Worm (Caenorhabditis elegans): Measurements from ENCODE around the gene C45G9.15.

DNA sequence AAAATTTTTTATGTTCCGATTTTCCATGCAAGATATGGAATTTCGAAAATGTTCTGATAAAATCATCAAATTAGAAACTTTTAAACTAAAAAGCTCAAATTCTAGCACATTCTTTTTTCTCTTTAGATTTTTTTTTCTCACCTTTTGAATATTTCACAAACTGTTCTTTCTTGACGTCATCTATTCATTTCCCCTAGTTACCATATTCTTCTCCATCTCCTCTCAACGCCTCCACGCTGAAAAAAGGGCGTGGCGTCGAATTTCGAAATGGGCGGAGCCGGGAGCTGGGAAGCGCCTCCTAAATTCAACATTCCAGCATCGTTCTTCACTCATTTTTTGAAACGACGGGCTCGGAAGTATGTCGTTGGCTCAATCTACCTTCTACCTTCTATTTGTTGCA, 9.7 kb downstream of the C45G9.15 start, which contains the start of gene nlp-43:
- TF ChIP-seq ceh-30 (tag; optimal IDR thresholded peaks at IDR 0.05): no peak
- no peak for TF ChIP-seq pqm-1 (tag; optimal IDR thresholded peaks at IDR 0.05)
- TF ChIP-seq ama-1 (optimal IDR thresholded peaks at IDR 0.05): no peak
- no peak for TF ChIP-seq unc-55 (GFP tag; optimal IDR thresholded peaks at IDR 0.05)
- no peak for TF ChIP-seq nfya-1 (tag; optimal IDR thresholded peaks at IDR 0.05)
- TF ChIP-seq K09A11.1 (tag; optimal IDR thresholded peaks at IDR 0.05; ENCODE audit: insufficient read depth): no peak
- no peak for TF ChIP-seq ceh-31 (tag; optimal IDR thresholded peaks at IDR 0.05)
- TF ChIP-seq tbx-2 (tag; optimal IDR thresholded peaks at IDR 0.05): no peak

Measured in whole organism, late embryonic.